Worm (Caenorhabditis elegans) whole organism, mixed stage, embryonic: ENCODE measurements around the gene peb-1.

Experiments
- M03D4.4 ChIP-seq: sonication (generic microtip); optimal IDR thresholded peaks from 2 replicates; lab custom pipeline; 2017; ENCODE audit warnings: mild to moderate bottlenecking, missing genetic modification characterization, missing compliant biosample characterization
- bed-3 ChIP-seq: fragments of 200-800 bp; sonication (Bioruptor generic); optimal IDR thresholded peaks from 3 replicates; lab custom pipeline; 2018; ENCODE audit warnings: mild to moderate bottlenecking, missing genetic modification characterization, moderate library complexity, missing compliant biosample characterization
- blmp-1 ChIP-seq: fragments of 150-350 bp; optimal IDR thresholded peaks from 2 replicates; lab custom pipeline; 2014; ENCODE audit warnings: missing biosample characterization, missing genetic modification characterization
- ceh-43 ChIP-seq: fragments of 200-800 bp; sonication (Bioruptor generic); optimal IDR thresholded peaks from 2 replicates; lab custom pipeline; 2018; ENCODE audit warnings: mild to moderate bottlenecking, missing genetic modification characterization, moderate library complexity, missing compliant biosample characterization
- ces-1 ChIP-seq: fragments of 150-350 bp; optimal IDR thresholded peaks from 2 replicates; lab custom pipeline; 2014; ENCODE audit warnings: missing biosample characterization, missing genetic modification reagents, missing genetic modification characterization
- cnd-1 ChIP-seq: fragments of 200-800 bp; sonication (Bioruptor generic); optimal IDR thresholded peaks from 2 replicates; lab custom pipeline; 2018; ENCODE audit warnings: mild to moderate bottlenecking, missing genetic modification characterization, missing compliant biosample characterization
- elt-1 ChIP-seq: sonication (generic microtip); optimal IDR thresholded peaks from 2 replicates; lab custom pipeline; 2017; ENCODE audit warnings: missing genetic modification characterization, mild to moderate bottlenecking, missing compliant biosample characterization, antibody characterized with exemption, moderate library complexity, borderline replicate concordance; ENCODE audit not compliant: insufficient read depth
- ham-2 ChIP-seq: fragments of 200-800 bp; sonication (Bioruptor generic); optimal IDR thresholded peaks from 2 replicates; lab custom pipeline; 2018; ENCODE audit warnings: mild to moderate bottlenecking, missing genetic modification characterization, missing compliant biosample characterization
- hlh-1 ChIP-seq: fragments of 150-350 bp; optimal IDR thresholded peaks from 2 replicates; lab custom pipeline; 2014; ENCODE audit warnings: missing biosample characterization, missing genetic modification reagents, missing genetic modification characterization
- lin-13 ChIP-seq: fragments of 150-350 bp; optimal IDR thresholded peaks from 2 replicates; lab custom pipeline; 2014; ENCODE audit warnings: missing biosample characterization, missing genetic modification characterization
- lin-32 ChIP-seq: fragments of 200-800 bp; sonication (Bioruptor generic); optimal IDR thresholded peaks from 2 replicates; lab custom pipeline; 2018; ENCODE audit warnings: mild to moderate bottlenecking, missing genetic modification characterization, missing compliant biosample characterization
- lsy-2 ChIP-seq: fragments of 150-350 bp; optimal IDR thresholded peaks from 2 replicates; lab custom pipeline; 2014; ENCODE audit warnings: missing biosample characterization, missing genetic modification characterization
- mab-5 ChIP-seq: fragments of 150-350 bp; optimal IDR thresholded peaks from 2 replicates; lab custom pipeline; 2014; ENCODE audit warnings: missing biosample characterization, missing genetic modification characterization
- mep-1 ChIP-seq: fragments of 150-350 bp; optimal IDR thresholded peaks from 2 replicates; lab custom pipeline; 2017; ENCODE audit warnings: missing biosample characterization, missing genetic modification reagents, missing genetic modification characterization, inconsistent platforms
- mls-2 ChIP-seq: sonication (generic microtip); optimal IDR thresholded peaks from 2 replicates; lab custom pipeline; 2016; ENCODE audit warnings: mild to moderate bottlenecking, missing genetic modification characterization, moderate library complexity, missing compliant biosample characterization
- nhr-237 ChIP-seq: fragments of 150-350 bp; optimal IDR thresholded peaks from 2 replicates; lab custom pipeline; 2014; ENCODE audit warnings: missing biosample characterization, missing genetic modification characterization
- nhr-28 ChIP-seq: fragments of 150-350 bp; optimal IDR thresholded peaks from 2 replicates; lab custom pipeline; 2014; ENCODE audit warnings: missing biosample characterization, missing genetic modification characterization
- nhr-76 ChIP-seq: sonication (generic microtip); optimal IDR thresholded peaks from 2 replicates; lab custom pipeline; 2017; ENCODE audit warnings: missing biosample characterization, missing genetic modification characterization
- pha-4 ChIP-seq: fragments of 150-350 bp; optimal IDR thresholded peaks from 2 replicates; lab custom pipeline; 2018; ENCODE audit warnings: missing biosample characterization, missing genetic modification reagents, missing genetic modification characterization
- sem-2 ChIP-seq: fragments of 200-800 bp; sonication (Bioruptor generic); optimal IDR thresholded peaks from 2 replicates; lab custom pipeline; 2018; ENCODE audit warnings: mild to moderate bottlenecking, missing genetic modification characterization, missing compliant biosample characterization
- snpc-4 ChIP-seq: fragments of 150-350 bp; optimal IDR thresholded peaks from 2 replicates; lab custom pipeline; 2014; ENCODE audit warnings: missing biosample characterization, missing genetic modification characterization
- sptf-1 ChIP-seq: sonication (generic microtip); optimal IDR thresholded peaks from 2 replicates; lab custom pipeline; 2017; ENCODE audit warnings: mild to moderate bottlenecking, missing genetic modification characterization, moderate library complexity, missing compliant biosample characterization
- tbx-8 ChIP-seq: fragments of 200-800 bp; sonication (Bioruptor generic); optimal IDR thresholded peaks from 2 replicates; lab custom pipeline; 2018; ENCODE audit warnings: mild to moderate bottlenecking, missing genetic modification characterization, moderate library complexity, missing compliant biosample characterization
- unc-120 ChIP-seq: sonication (generic microtip); optimal IDR thresholded peaks from 2 replicates; lab custom pipeline; 2017; ENCODE audit warnings: missing genetic modification characterization, missing compliant biosample characterization; ENCODE audit not compliant: poor library complexity, severe bottlenecking
- unc-39 ChIP-seq: fragments of 150-350 bp; optimal IDR thresholded peaks from 2 replicates; lab custom pipeline; 2014; ENCODE audit warnings: missing biosample characterization, missing genetic modification characterization
- unc-62 ChIP-seq: fragments of 150-350 bp; optimal IDR thresholded peaks from 2 replicates; lab custom pipeline; 2014; ENCODE audit warnings: missing biosample characterization, missing genetic modification reagents, missing genetic modification characterization
- zip-8 ChIP-seq: fragments of 150-350 bp; optimal IDR thresholded peaks from 2 replicates; lab custom pipeline; 2014; ENCODE audit warnings: missing biosample characterization, missing genetic modification characterization
- ztf-11 ChIP-seq: fragments of 150-350 bp; optimal IDR thresholded peaks from 2 replicates; lab custom pipeline; 2014; ENCODE audit warnings: missing biosample characterization, missing genetic modification characterization

Gene peb-1

ce11 chrX:2210751-2211150 is at the start of gene peb-1:
peb-1 (plus strand) TSS chrX:2211051.
- TF ChIP-seq lin-32 (GFP tag; lab: Kevin White, UChicago) (no peak), nhr-237 (tag; lab: Kevin White, UChicago) (no peak), ztf-11 (tag; lab: Kevin White, UChicago) (no peak), M03D4.4 (tag; lab: Kevin White, UChicago) (no peak), unc-39 (no peak), sptf-1 (tag; lab: Kevin White, UChicago) (no peak), ceh-43 (GFP tag; lab: Kevin White, UChicago) (no peak), zip-8 (tag; lab: Kevin White, UChicago) (no peak), mls-2 (tag; lab: Kevin White, UChicago) (no peak), pha-4 (no peak), hlh-1 (tag; lab: Kevin White, UChicago) (no peak)
- TF ChIP-seq, all 35 proteins: peak for 0

ce11 chrX:2163084-2163483 is 47.8 kb upstream of the peb-1 start, which contains the start of gene pdf-2:
pdf-2 (plus strand) TSS chrX:2163384.
- TF ChIP-seq bed-3 (GFP tag; lab: Kevin White, UChicago) (no peak), sptf-1 (tag; lab: Kevin White, UChicago) (no peak), lsy-2 (tag; lab: Kevin White, UChicago) (no peak), pha-4 (no peak), M03D4.4 (tag; lab: Kevin White, UChicago) (no peak), unc-39 (no peak), blmp-1 (tag; lab: Kevin White, UChicago) (no peak), elt-1 (tag; lab: Kevin White, UChicago) (no peak), ces-1 (GFP tag; lab: Kevin White, UChicago) (no peak), mep-1 (tag; lab: Kevin White, UChicago) (no peak), unc-120 (tag; lab: Kevin White, UChicago) (no peak), sem-2 (no peak)

ce11 chrX:2164751-2165150 is 46.1 kb upstream of the peb-1 start, which contains the start of gene F48B9.3:
F48B9.3 (plus strand) TSS chrX:2165051.
- TF ChIP-seq ham-2 (GFP tag; lab: Kevin White, UChicago) (no peak), elt-1 (tag; lab: Kevin White, UChicago) (no peak), M03D4.4 (tag; lab: Kevin White, UChicago) (no peak), nhr-237 (tag; lab: Kevin White, UChicago) (no peak), blmp-1 (tag; lab: Kevin White, UChicago) (no peak), zip-8 (tag; lab: Kevin White, UChicago) (no peak), sptf-1 (tag; lab: Kevin White, UChicago) (no peak), lin-13 (tag; lab: Kevin White, UChicago) (no peak), lin-32 (GFP tag; lab: Kevin White, UChicago) (no peak), mls-2 (tag; lab: Kevin White, UChicago) (no peak), unc-62 (GFP tag; lab: Kevin White, UChicago) (no peak), ztf-11 (tag; lab: Kevin White, UChicago) (no peak)

ce11 chrX:2176361-2176880 is 34.4 kb upstream of the peb-1 start, which contains the start of gene F48B9.8:
F48B9.8 (minus strand) TSS chrX:2176411.
- TF ChIP-seq mls-2 (tag; lab: Kevin White, UChicago) (no peak), pha-4 (no peak), tbx-8 (GFP tag; lab: Kevin White, UChicago) (no peak), lin-32 (GFP tag; lab: Kevin White, UChicago) (no peak), unc-120 (tag; lab: Kevin White, UChicago) (no peak), nhr-28 (tag; lab: Kevin White, UChicago) (no peak), snpc-4 (no peak), nhr-76 (tag; lab: Kevin White, UChicago) (no peak), blmp-1 (tag; lab: Kevin White, UChicago) (no peak), mab-5 (tag; lab: Kevin White, UChicago) (no peak)
- TF ChIP-seq, all 35 proteins: peak for 0

ce11 chrX:2177731-2178326 is 33.0 kb upstream of the peb-1 start:
- no peak for TF ChIP-seq elt-1 (tag; lab: Kevin White, UChicago)
- TF ChIP-seq nhr-28 (tag; lab: Kevin White, UChicago): no peak
- TF ChIP-seq bed-3 (GFP tag; lab: Kevin White, UChicago): no peak
- TF ChIP-seq sem-2: no peak
- TF ChIP-seq unc-120 (tag; lab: Kevin White, UChicago): no peak
- no peak for TF ChIP-seq snpc-4
- TF ChIP-seq ztf-11 (tag; lab: Kevin White, UChicago): no peak
- no peak for TF ChIP-seq blmp-1 (tag; lab: Kevin White, UChicago)
- TF ChIP-seq lin-13 (tag; lab: Kevin White, UChicago): no peak
- no peak for TF ChIP-seq M03D4.4 (tag; lab: Kevin White, UChicago)
- TF ChIP-seq unc-62 (GFP tag; lab: Kevin White, UChicago): no peak
- TF ChIP-seq cnd-1 (tag; lab: Kevin White, UChicago): no peak
- TF ChIP-seq mls-2 (tag; lab: Kevin White, UChicago): no peak
